Fruit fly (Drosophila melanogaster): ENCODE measurements around the gene CG13073.

DNA sequence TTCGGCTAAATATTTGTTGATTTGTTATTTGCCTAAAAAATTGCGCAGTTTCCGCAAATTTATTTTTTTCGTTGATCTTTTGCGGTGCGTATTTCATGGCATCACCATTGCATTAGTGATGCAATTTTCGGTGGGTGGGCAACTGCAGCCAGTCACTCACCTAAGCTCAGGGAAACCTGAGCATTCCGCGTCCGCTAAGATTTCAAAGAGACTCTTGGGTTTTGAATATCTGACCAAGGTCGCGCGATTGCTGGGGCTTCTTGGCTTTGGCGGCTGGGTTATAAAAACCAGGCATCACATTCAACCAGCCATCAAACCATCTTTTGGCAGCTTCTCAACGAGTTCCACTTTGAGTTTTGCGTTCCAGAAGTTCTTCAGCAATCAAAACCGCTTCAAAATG, 45.3 kb upstream of the CG13073 start, which contains the start of gene CG13071:
- TF ChIP-seq Pif1A (GFP tag; optimal IDR thresholded peaks at IDR 0.05), result no peak
- TF ChIP-seq fd96Ca (GFP tag; IDR thresholded peaks at IDR 0.05), result no peak
- no peak for TF ChIP-seq CG14655 (GFP tag; optimal IDR thresholded peaks at IDR 0.05)
- TF ChIP-seq CG34367 (tag; optimal IDR thresholded peaks at IDR 0.05), result no peak
- no peak for TF ChIP-seq Pif1B (GFP tag; optimal IDR thresholded peaks at IDR 0.05)
- TF ChIP-seq EcR (GFP tag; optimal IDR thresholded peaks at IDR 0.05), result no peak
- TF ChIP-seq Ets98B (GFP tag; IDR thresholded peaks at IDR 0.05), result no peak
- no peak for TF ChIP-seq CG10348 (GFP tag; IDR thresholded peaks at IDR 0.05)
- TF ChIP-seq CG15710 (tag; optimal IDR thresholded peaks at IDR 0.05), result no peak
- TF ChIP-seq CG8159 (tag; optimal IDR thresholded peaks at IDR 0.05), result no peak
